Worm (Caenorhabditis elegans): ENCODE results near the gene rpl-11.1.
"Not testable (repeated sequence)": the region's sequence is repeated elsewhere in the genome, so short reads cannot be mapped to it uniquely, and the experiment has no call there.

rpl-11.1 gene

DNA sequence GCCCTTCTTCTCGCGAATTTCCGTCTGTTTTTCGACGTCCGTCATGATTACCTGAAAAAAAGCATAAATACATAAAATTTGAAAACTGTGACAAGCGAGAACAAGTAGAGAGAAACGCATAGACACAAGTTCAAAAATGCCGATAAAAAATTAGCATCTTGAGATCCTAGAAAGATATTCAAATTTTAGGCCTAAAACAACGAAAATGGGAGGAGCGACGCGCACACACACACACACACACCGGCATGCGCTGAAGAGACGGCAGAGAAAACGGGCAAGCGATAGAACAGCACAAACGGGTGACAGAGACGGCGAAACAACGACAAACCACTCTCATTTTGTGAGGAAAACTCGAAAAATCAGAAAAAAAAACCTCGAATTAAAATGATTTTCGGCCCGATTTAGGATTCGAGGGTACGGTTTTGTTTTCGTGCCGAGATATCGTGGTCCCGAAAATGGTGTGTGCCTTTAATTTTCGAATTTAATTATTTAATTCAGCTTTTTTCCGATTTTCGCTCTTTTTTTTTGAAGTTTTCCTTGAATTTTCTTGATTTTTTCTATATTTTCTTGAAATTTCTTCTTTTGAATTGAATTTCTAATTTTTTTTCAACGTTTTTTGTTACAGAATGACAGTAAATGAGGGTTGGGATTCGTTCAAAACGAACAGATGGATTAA lies at the start of gene rpl-11.1, which contains the start of gene T22F3.2:
rpl-11.1 (minus strand) TSS at position 51 of the 676 bp plus-strand sequence.
T22F3.2 (plus strand) TSS at position 626 of the 676 bp plus-strand sequence.
- TF ChIP-seq med-1 (GFP tag; optimal IDR thresholded peaks at IDR 0.05; ENCODE audit: insufficient read depth) (no peak), klf-2 (GFP tag; conservative IDR thresholded peaks at IDR 0.05) (no peak), ref-1 (GFP tag; conservative IDR thresholded peaks at IDR 0.05) (no peak), ztf-29 (GFP tag; IDR thresholded peaks at IDR 0.05) (no peak), ztf-23 (GFP tag; IDR thresholded peaks at IDR 0.05) (no peak), tab-1 (GFP tag; IDR thresholded peaks at IDR 0.05) (no peak), T22C8.4 (GFP tag; IDR thresholded peaks at IDR 0.05) (no peak), cog-1 (tag; optimal IDR thresholded peaks at IDR 0.05) (no peak), flt-1 (GFP tag; IDR thresholded peaks at IDR 0.05) (no peak)

DNA sequence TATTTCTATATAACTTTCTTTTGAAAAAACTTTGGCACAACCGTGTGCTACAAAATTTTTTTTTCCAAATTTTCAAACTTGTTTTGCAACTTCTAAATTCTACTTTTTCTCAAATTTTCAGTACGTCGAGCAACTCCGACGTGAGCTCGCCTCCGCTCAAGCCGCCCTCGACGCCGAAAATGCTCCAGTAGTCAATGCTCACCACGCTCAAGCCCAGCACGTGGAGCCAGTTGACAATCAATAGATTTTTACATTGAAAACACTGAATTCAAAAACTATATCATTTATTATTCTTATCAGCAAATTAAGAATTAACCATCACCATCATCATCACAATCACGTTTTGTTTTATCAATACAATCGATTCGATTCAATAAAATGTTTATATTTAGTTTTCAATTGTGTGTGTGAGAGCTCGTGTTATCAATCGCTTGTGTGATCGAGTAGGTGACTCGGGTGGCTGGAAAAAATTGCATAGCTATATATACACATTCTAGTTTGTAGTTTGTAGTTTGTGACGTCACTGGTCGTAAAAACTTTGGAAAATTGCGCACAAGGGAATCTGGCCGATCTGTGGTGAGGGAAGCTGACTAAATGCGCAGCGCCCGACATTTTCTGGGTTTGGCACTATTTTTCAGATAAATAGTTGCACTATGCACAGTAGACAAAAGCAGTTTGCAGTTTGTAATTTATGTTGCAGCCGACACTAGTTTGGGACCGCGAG lies 48.6 kb upstream of the rpl-11.1 start:
- no peak for TF ChIP-seq ztf-29 (GFP tag; IDR thresholded peaks at IDR 0.05)
- no peak for TF ChIP-seq med-1 (GFP tag; optimal IDR thresholded peaks at IDR 0.05; ENCODE audit: insufficient read depth)
- no peak for TF ChIP-seq tab-1 (GFP tag; IDR thresholded peaks at IDR 0.05)
- TF ChIP-seq klf-2 (GFP tag; conservative IDR thresholded peaks at IDR 0.05), result no peak
- TF ChIP-seq flt-1 (GFP tag; IDR thresholded peaks at IDR 0.05), result no peak
- TF ChIP-seq ztf-23 (GFP tag; IDR thresholded peaks at IDR 0.05), result no peak
- no peak for TF ChIP-seq ref-1 (GFP tag; conservative IDR thresholded peaks at IDR 0.05)
- no peak for TF ChIP-seq T22C8.4 (GFP tag; IDR thresholded peaks at IDR 0.05)
- TF ChIP-seq cog-1 (tag; optimal IDR thresholded peaks at IDR 0.05), result no peak

DNA sequence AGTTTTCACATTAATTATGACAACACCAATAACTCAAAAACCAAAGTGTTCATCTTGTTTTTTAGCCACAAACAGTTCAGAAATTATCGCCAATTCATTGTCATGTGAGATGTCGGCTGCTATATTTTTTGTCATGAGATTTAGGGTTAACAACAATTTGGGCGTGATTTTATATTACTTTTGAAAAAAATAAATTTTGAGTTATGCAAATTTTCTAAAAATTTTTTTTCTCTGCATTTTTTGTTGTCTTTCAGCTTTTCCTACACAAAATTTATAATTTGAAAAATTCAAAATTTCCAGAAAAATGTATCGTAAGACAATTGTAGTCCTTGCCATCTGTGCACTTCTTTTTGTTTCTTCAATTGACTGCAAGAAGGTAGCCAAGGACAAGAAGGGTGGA lies 47.2 kb upstream of the rpl-11.1 start, which contains the start of gene F59B1.2:
F59B1.2 (plus strand) TSS at position 301 of the 400 bp plus-strand sequence.
- TF ChIP-seq tab-1 (GFP tag; IDR thresholded peaks at IDR 0.05) (no peak), klf-2 (GFP tag; conservative IDR thresholded peaks at IDR 0.05) (no peak), ref-1 (GFP tag; conservative IDR thresholded peaks at IDR 0.05) (no peak), ztf-29 (GFP tag; IDR thresholded peaks at IDR 0.05) (no peak), cog-1 (tag; optimal IDR thresholded peaks at IDR 0.05) (no peak), ztf-23 (GFP tag; IDR thresholded peaks at IDR 0.05) (no peak), flt-1 (GFP tag; IDR thresholded peaks at IDR 0.05) (no peak), med-1 (GFP tag; optimal IDR thresholded peaks at IDR 0.05; ENCODE audit: insufficient read depth) (no peak), T22C8.4 (GFP tag; IDR thresholded peaks at IDR 0.05) (no peak)

DNA sequence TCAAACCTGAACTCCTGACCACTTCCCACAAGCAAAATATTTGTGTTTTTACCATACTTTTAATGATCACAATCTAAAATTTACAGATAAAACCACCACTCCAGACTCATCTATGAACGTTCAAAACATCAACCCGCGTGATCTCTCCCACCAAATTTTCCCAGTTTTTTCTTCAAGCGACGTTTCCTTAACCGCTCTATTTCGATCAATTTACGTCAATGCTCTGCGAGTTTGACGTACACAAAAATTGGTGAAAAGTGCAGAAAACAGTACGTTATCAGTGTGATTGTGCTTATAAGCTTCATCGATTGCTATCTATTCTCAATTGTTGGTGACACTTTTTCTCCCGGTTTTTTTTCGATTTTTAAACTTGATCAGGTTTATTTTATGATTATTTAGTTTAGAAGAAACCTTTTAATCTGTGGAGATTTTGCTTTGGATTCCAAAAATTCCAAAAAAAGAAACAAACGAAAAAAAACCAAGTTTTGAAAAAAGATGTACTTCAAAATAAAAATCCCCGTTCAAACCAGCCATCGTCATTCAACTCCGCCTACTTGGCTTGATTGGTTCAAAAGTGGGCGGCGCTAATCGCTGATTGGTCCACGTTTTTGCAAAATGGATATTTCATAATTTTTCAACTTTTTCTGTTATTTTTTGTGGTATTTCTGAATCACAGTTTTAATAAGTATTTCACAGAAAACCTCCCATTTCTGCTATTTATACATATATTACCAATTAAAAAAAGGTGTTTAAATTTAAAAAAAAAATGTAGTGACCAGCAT lies 46.6 kb upstream of the rpl-11.1 start:
- TF ChIP-seq ref-1 (GFP tag; conservative IDR thresholded peaks at IDR 0.05) (no peak), tab-1 (GFP tag; IDR thresholded peaks at IDR 0.05) (no peak), T22C8.4 (GFP tag; IDR thresholded peaks at IDR 0.05) (no peak), ztf-23 (GFP tag; IDR thresholded peaks at IDR 0.05) (no peak), klf-2 (GFP tag; conservative IDR thresholded peaks at IDR 0.05) (no peak), cog-1 (tag; optimal IDR thresholded peaks at IDR 0.05) (no peak), med-1 (GFP tag; optimal IDR thresholded peaks at IDR 0.05; ENCODE audit: insufficient read depth) (no peak), flt-1 (GFP tag; IDR thresholded peaks at IDR 0.05) (no peak), ztf-29 (GFP tag; IDR thresholded peaks at IDR 0.05) (no peak)

DNA sequence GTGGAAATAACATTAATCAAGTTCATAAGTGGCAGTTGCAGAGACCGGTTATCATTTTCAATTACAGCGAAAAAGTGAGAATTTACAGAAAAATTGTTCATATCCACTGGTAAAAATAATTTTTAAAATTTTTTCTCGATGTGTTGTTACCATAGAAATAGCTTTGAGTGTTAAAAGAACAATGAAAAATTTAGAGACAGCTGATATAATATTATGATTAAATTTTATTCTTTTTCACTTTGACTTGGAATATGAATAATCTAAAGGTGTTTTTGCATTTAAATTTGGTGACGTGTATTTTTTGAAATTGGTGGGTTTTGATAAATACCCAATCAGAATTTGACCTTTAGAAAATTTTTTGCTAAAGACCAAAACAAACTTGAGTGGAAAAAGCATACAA lies 45.7 kb upstream of the rpl-11.1 start, which contains the start of gene F59B1.6:
F59B1.6 (minus strand) TSS at position 101 of the 400 bp plus-strand sequence.
- TF ChIP-seq T22C8.4 (GFP tag; IDR thresholded peaks at IDR 0.05) (no peak), klf-2 (GFP tag; conservative IDR thresholded peaks at IDR 0.05) (no peak)

DNA sequence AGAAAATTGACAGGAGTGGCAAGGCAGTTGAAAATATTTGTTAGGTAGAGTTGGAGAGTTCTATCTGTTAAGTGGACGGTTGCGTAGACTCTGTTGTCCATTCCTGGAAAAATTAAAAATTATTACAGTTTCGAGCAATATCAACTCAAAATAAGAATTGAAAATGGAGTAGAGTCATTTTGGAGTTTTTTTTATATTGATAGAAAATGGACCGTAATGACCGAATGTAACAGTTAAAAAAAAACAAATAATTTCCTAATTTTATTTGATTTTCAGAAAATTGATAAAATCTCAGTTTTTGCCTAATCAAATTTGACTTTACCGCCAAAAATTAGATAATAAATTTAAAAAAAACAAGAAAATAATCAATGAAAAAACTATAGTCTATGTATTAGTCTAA lies 41.1 kb upstream of the rpl-11.1 start, which contains the start of gene F59B1.4:
F59B1.4 (minus strand) TSS at position 101 of the 400 bp plus-strand sequence.
- TF ChIP-seq tab-1 (GFP tag; IDR thresholded peaks at IDR 0.05) (no peak), ztf-23 (GFP tag; IDR thresholded peaks at IDR 0.05) (no peak), ztf-29 (GFP tag; IDR thresholded peaks at IDR 0.05) (no peak), flt-1 (GFP tag; IDR thresholded peaks at IDR 0.05) (no peak), klf-2 (GFP tag; conservative IDR thresholded peaks at IDR 0.05) (no peak), med-1 (GFP tag; optimal IDR thresholded peaks at IDR 0.05; ENCODE audit: insufficient read depth) (no peak), cog-1 (tag; optimal IDR thresholded peaks at IDR 0.05) (no peak), T22C8.4 (GFP tag; IDR thresholded peaks at IDR 0.05) (no peak), ref-1 (GFP tag; conservative IDR thresholded peaks at IDR 0.05) (no peak)

DNA sequence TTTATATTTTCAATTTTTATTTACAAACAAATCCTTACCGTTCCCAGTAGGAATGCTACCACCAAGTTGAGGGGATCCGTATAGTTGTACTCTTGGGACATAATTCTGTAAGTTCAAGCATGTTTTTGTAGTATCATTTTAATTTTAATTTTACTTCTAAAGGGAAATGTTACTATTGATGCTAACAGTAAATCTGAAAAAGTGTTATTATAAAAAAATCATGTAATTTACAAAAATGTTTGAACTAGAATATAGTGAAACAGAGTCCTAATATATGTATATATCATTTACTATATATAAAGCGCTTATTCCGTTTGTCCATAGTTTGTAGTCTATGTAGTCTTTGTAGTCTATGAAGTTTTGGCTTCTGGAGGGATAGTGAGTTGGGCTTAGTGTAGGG lies 34.7 kb upstream of the rpl-11.1 start, which contains the start of gene srx-93:
srx-93 (minus strand) TSS at position 101 of the 400 bp plus-strand sequence.
- not testable (repeated sequence) for TF ChIP-seq tab-1 (GFP tag; IDR thresholded peaks at IDR 0.05); med-1 (GFP tag; optimal IDR thresholded peaks at IDR 0.05; ENCODE audit: insufficient read depth); klf-2 (GFP tag; conservative IDR thresholded peaks at IDR 0.05)

DNA sequence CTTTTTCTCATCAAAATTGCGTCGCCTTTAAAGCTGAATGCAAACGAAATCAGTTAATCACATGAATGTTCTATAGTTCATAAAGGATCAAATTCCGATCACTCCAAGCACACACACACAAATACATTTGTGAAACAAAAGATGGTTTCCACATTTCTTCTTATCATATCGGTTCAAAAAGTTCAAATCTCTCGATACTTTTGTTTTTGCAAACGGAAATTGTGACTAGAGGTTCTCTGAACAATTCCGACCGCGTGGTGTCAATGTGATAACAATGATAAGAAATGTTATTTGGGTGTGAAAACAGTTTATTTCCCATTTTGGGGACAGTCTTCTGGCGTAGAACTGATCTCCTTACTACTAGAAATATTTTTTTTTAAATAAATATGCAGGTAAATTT lies 31.0 kb upstream of the rpl-11.1 start:
- no peak for TF ChIP-seq flt-1 (GFP tag; IDR thresholded peaks at IDR 0.05)
- no peak for TF ChIP-seq T22C8.4 (GFP tag; IDR thresholded peaks at IDR 0.05)
- no peak for TF ChIP-seq med-1 (GFP tag; optimal IDR thresholded peaks at IDR 0.05; ENCODE audit: insufficient read depth)
- no peak for TF ChIP-seq ztf-29 (GFP tag; IDR thresholded peaks at IDR 0.05)
- no peak for TF ChIP-seq ztf-23 (GFP tag; IDR thresholded peaks at IDR 0.05)
- no peak for TF ChIP-seq klf-2 (GFP tag; conservative IDR thresholded peaks at IDR 0.05)
- TF ChIP-seq tab-1 (GFP tag; IDR thresholded peaks at IDR 0.05), result no peak
- TF ChIP-seq ref-1 (GFP tag; conservative IDR thresholded peaks at IDR 0.05), result no peak
- no peak for TF ChIP-seq cog-1 (tag; optimal IDR thresholded peaks at IDR 0.05)

DNA sequence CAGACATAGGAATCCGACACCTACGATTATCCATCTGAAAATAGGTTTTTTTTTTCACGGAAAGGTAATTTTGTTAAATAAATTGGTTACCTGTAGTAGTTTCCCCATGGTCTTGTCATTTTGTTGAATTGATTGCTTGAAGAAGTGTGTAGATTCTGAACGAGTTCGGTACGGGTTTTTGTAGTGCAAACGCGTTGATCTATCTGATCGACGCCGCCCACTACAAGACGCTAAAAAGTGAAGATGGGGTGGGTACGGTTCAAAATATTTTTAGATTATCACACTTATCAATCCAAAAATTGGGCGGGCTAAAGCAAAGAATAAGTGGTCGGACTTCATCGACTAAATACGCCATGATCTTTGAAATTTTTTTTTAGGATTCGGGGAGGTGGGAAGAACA lies 28.5 kb upstream of the rpl-11.1 start, which contains the start of gene T22F3.11:
T22F3.11 (minus strand) TSS at position 157 of the 400 bp plus-strand sequence.
- TF ChIP-seq flt-1 (GFP tag; IDR thresholded peaks at IDR 0.05) (no peak), cog-1 (tag; optimal IDR thresholded peaks at IDR 0.05) (no peak), ztf-29 (GFP tag; IDR thresholded peaks at IDR 0.05) (no peak), med-1 (GFP tag; optimal IDR thresholded peaks at IDR 0.05; ENCODE audit: insufficient read depth) (no peak), ref-1 (GFP tag; conservative IDR thresholded peaks at IDR 0.05) (no peak), klf-2 (GFP tag; conservative IDR thresholded peaks at IDR 0.05) (no peak), T22C8.4 (GFP tag; IDR thresholded peaks at IDR 0.05) (no peak), ztf-23 (GFP tag; IDR thresholded peaks at IDR 0.05) (no peak), tab-1 (GFP tag; IDR thresholded peaks at IDR 0.05) (no peak)
